Fruit fly (Drosophila melanogaster) whole organism, embryonic: ENCODE measurements around the gene Shaw.

ENCODE experiments used
- Abd-B ChIP-seq: fragments of 200-800 bp; sonication (Bioruptor generic); optimal IDR thresholded peaks from 2 replicates; lab custom pipeline; 2018; ENCODE audit warnings: missing biosample characterization, mild to moderate bottlenecking, missing genetic modification characterization, moderate library complexity
- Adf1 ChIP-seq: fragments of 200-800 bp; sonication (Bioruptor generic); IDR thresholded peaks from 2 replicates; pipeline ENCODE4 v1.3.6; 2022; ENCODE audit warnings: missing biosample characterization, missing genetic modification characterization
- Aef1 ChIP-seq: fragments of 200-800 bp; sonication (Bioruptor generic); IDR thresholded peaks from 3 replicates; pipeline ENCODE4 v1.3.6; 2022; ENCODE audit warnings: missing biosample characterization, missing genetic modification characterization
- Atf-2 ChIP-seq: fragments of 200-800 bp; sonication (Bioruptor generic); optimal IDR thresholded peaks from 2 replicates; lab custom pipeline; 2016; ENCODE audit warnings: missing biosample characterization, missing genetic modification characterization
- Awh ChIP-seq: fragments of 200-800 bp; sonication (Bioruptor generic); IDR thresholded peaks from 2 replicates; pipeline ENCODE4, ENCODE4 v1.3.6; 2022; ENCODE audit warnings: missing biosample characterization, missing genetic modification characterization
- Bgb ChIP-seq: fragments of 200-800 bp; sonication (Bioruptor generic); IDR thresholded peaks from 2 replicates; pipeline ENCODE4 v1.3.6; 2022; ENCODE audit warnings: missing biosample characterization, missing genetic modification characterization; ENCODE audit not compliant: partially characterized antibody
- C15 ChIP-seq: fragments of 200-800 bp; sonication (Bioruptor generic); IDR thresholded peaks from 3 replicates; pipeline ENCODE4 v1.3.6; 2022; ENCODE audit warnings: missing biosample characterization, missing genetic modification characterization
- CG10209 ChIP-seq: fragments of 200-800 bp; sonication (Bioruptor generic); optimal IDR thresholded peaks from 3 replicates; lab custom pipeline; 2017; ENCODE audit warnings: missing biosample characterization, mild to moderate bottlenecking, missing genetic modification characterization, missing genetic modification reagents
- CG1024 ChIP-seq: fragments of 200-800 bp; sonication (Bioruptor generic); IDR thresholded peaks from 2 replicates; pipeline ENCODE4 v1.3.6; 2022; ENCODE audit warnings: missing biosample characterization, missing genetic modification characterization
- CG10321 ChIP-seq: fragments of 200-800 bp; sonication (Bioruptor generic); IDR thresholded peaks from 2 replicates; pipeline ENCODE4 v1.3.6; 2022; ENCODE audit warnings: missing biosample characterization, missing genetic modification characterization
- CG11085 ChIP-seq: fragments of 200-800 bp; sonication (Bioruptor generic); IDR thresholded peaks from 2 replicates; pipeline ENCODE4 v1.3.6; 2022; ENCODE audit warnings: missing biosample characterization, missing genetic modification characterization
- CG11398 ChIP-seq: fragments of 200-800 bp; sonication (Bioruptor generic); optimal IDR thresholded peaks from 2 replicates; lab custom pipeline; 2016; ENCODE audit warnings: missing biosample characterization, missing genetic modification characterization
- CG12659 ChIP-seq: fragments of 200-800 bp; sonication (Bioruptor generic); optimal IDR thresholded peaks from 3 replicates; lab custom pipeline; 2017; ENCODE audit warnings: mild to moderate bottlenecking, missing biosample characterization, missing genetic modification reagents, missing genetic modification characterization
- CG13287 ChIP-seq: fragments of 200-800 bp; sonication (Bioruptor generic); IDR thresholded peaks from 2 replicates; pipeline ENCODE4 v1.3.6; 2022; ENCODE audit warnings: missing biosample characterization, missing genetic modification characterization; ENCODE audit not compliant: partially characterized antibody
- CG13296 ChIP-seq: fragments of 200-800 bp; sonication (Bioruptor generic); optimal IDR thresholded peaks from 3 replicates; lab custom pipeline; 2018; ENCODE audit warnings: missing biosample characterization, mild to moderate bottlenecking, missing genetic modification characterization
- CG13424 ChIP-seq: fragments of 200-800 bp; sonication (Bioruptor generic); optimal IDR thresholded peaks from 2 replicates; lab custom pipeline; 2019; ENCODE audit warnings: missing biosample characterization, mild to moderate bottlenecking, missing genetic modification characterization, moderate library complexity
- CG14050 ChIP-seq: fragments of 200-800 bp; sonication (Bioruptor generic); IDR thresholded peaks from 3 replicates; pipeline ENCODE4 v1.3.6; 2022; ENCODE audit warnings: missing biosample characterization, missing genetic modification characterization
- CG14860 ChIP-seq: fragments of 200-800 bp; sonication (Bioruptor generic); IDR thresholded peaks from 3 replicates; pipeline ENCODE4 v1.3.6; 2022; ENCODE audit warnings: missing biosample characterization, missing genetic modification characterization; ENCODE audit not compliant: partially characterized antibody
- CG15601 ChIP-seq: fragments of 200-800 bp; sonication (Bioruptor generic); optimal IDR thresholded peaks from 3 replicates; lab custom pipeline; 2019; ENCODE audit warnings: missing biosample characterization, mild to moderate bottlenecking, missing genetic modification characterization, moderate library complexity
- CG1647 ChIP-seq: fragments of 200-800 bp; sonication (Bioruptor generic); optimal IDR thresholded peaks from 3 replicates; lab custom pipeline; 2016; ENCODE audit warnings: missing biosample characterization, missing genetic modification characterization
- CG16813 ChIP-seq: fragments of 200-800 bp; sonication (Bioruptor generic); IDR thresholded peaks from 3 replicates; pipeline ENCODE4 v1.3.6; 2022; ENCODE audit warnings: missing biosample characterization, missing genetic modification characterization; ENCODE audit not compliant: partially characterized antibody
- CG30403 ChIP-seq: fragments of 200-800 bp; sonication (Bioruptor generic); optimal IDR thresholded peaks from 3 replicates; lab custom pipeline; 2016; ENCODE audit warnings: missing biosample characterization, missing genetic modification characterization
- CG32532 ChIP-seq: fragments of 200-800 bp; sonication (Bioruptor generic); IDR thresholded peaks from 2 replicates; pipeline ENCODE4 v1.3.6; 2022; ENCODE audit warnings: missing biosample characterization, missing genetic modification characterization
- CG32767 ChIP-seq: fragments of 200-800 bp; sonication (Bioruptor generic); IDR thresholded peaks from 2 replicates; pipeline ENCODE4 v1.3.6; 2022; ENCODE audit warnings: missing biosample characterization, missing genetic modification characterization
- CG4328 ChIP-seq: fragments of 200-800 bp; sonication (Bioruptor generic); optimal IDR thresholded peaks from 3 replicates; lab custom pipeline; 2017; ENCODE audit warnings: missing biosample characterization, missing genetic modification reagents, missing genetic modification characterization
- CG4360 ChIP-seq: fragments of 200-800 bp; sonication (Bioruptor generic); IDR thresholded peaks from 2 replicates; pipeline ENCODE4 v1.3.6; 2022; ENCODE audit warnings: missing biosample characterization, missing genetic modification characterization
- CG4617 ChIP-seq: fragments of 200-800 bp; sonication (Bioruptor generic); optimal IDR thresholded peaks from 3 replicates; lab custom pipeline; 2016; ENCODE audit warnings: missing biosample characterization, missing genetic modification characterization, borderline replicate concordance
- CG9727 ChIP-seq: fragments of 200-800 bp; sonication (Bioruptor generic); optimal IDR thresholded peaks from 3 replicates; lab custom pipeline; 2017; ENCODE audit warnings: missing biosample characterization, mild to moderate bottlenecking, missing genetic modification characterization
- H2.0 ChIP-seq: fragments of 200-800 bp; sonication (Bioruptor generic); IDR thresholded peaks from 2 replicates; pipeline ENCODE4 v1.3.6; 2022; ENCODE audit warnings: missing biosample characterization, missing genetic modification characterization
- HLH3B ChIP-seq: fragments of 200-800 bp; sonication (Bioruptor generic); IDR thresholded peaks from 2 replicates; pipeline ENCODE4 v1.3.6; 2022; ENCODE audit warnings: missing biosample characterization, missing genetic modification characterization
- Hr39 ChIP-seq: fragments of >200 bp; optimal IDR thresholded peaks from 2 replicates; lab custom pipeline; 2017
- Lim3 ChIP-seq: fragments of 200-800 bp; sonication (Bioruptor generic); IDR thresholded peaks from 2 replicates; pipeline ENCODE4 v1.3.6; 2022; ENCODE audit warnings: missing biosample characterization, missing genetic modification characterization
- Max ChIP-seq: fragments of 200-800 bp; sonication (Bioruptor generic); optimal IDR thresholded peaks from 2 replicates; lab custom pipeline; 2016; ENCODE audit warnings: missing biosample characterization, mild to moderate bottlenecking, missing genetic modification characterization
- NC2β ChIP-seq: fragments of 200-800 bp; sonication (Bioruptor generic); optimal IDR thresholded peaks from 2 replicates; lab custom pipeline; 2016; ENCODE audit warnings: missing biosample characterization, missing genetic modification characterization
- Ravus ChIP-seq: fragments of 200-800 bp; sonication (Bioruptor generic); IDR thresholded peaks from 2 replicates; pipeline ENCODE4 v1.3.6; 2022; ENCODE audit warnings: missing biosample characterization, missing genetic modification characterization
- Rfx ChIP-seq: fragments of 200-800 bp; sonication (Bioruptor generic); IDR thresholded peaks from 2 replicates; pipeline ENCODE4 v1.3.6; 2022; ENCODE audit warnings: missing biosample characterization, missing genetic modification characterization
- Rx ChIP-seq: fragments of 200-800 bp; sonication (Bioruptor generic); IDR thresholded peaks from 2 replicates; pipeline ENCODE4 v1.3.6; 2022; ENCODE audit warnings: missing biosample characterization, missing genetic modification characterization
- Taf1 ChIP-seq: fragments of 200-800 bp; sonication (Bioruptor generic); IDR thresholded peaks from 2 replicates; pipeline ENCODE4 v1.3.6; 2022; ENCODE audit warnings: missing biosample characterization, missing genetic modification characterization
- Usf ChIP-seq: fragments of 200-800 bp; sonication (Bioruptor generic); optimal IDR thresholded peaks from 2 replicates; lab custom pipeline; 2017; ENCODE audit warnings: missing genotype, missing biosample characterization, missing genetic modification characterization
- aop ChIP-seq: fragments of 200-800 bp; sonication (Bioruptor generic); IDR thresholded peaks from 2 replicates; pipeline ENCODE4 v1.3.6; 2022; ENCODE audit warnings: missing biosample characterization, missing genetic modification characterization
- ato ChIP-seq: fragments of 200-800 bp; sonication (Bioruptor generic); IDR thresholded peaks from 2 replicates; pipeline ENCODE4 v1.3.6; 2022; ENCODE audit warnings: missing biosample characterization, missing genetic modification characterization; ENCODE audit not compliant: partially characterized antibody
- esg ChIP-seq: fragments of 200-800 bp; sonication (Bioruptor generic); conservative IDR thresholded peaks from 2 replicates; pipeline ENCODE4 v1.3.6; 2022; ENCODE audit warnings: missing biosample characterization, missing genetic modification characterization
- hbn ChIP-seq: fragments of 200-800 bp; sonication (Bioruptor generic); IDR thresholded peaks from 2 replicates; pipeline ENCODE4 v1.3.6; 2022; ENCODE audit warnings: missing biosample characterization, missing genetic modification characterization; ENCODE audit not compliant: partially characterized antibody
- lov ChIP-seq, 2 experiments: fragments of 200-800 bp in 1 of 2; fragments of >200 bp in 1 of 2; sonication (Bioruptor generic) in 1 of 2; IDR thresholded peaks in 1 of 2; optimal IDR thresholded peaks in 1 of 2; 2 replicates in 1 of 2; 3 replicates in 1 of 2; pipeline versions ENCODE4 v1.3.6 to Lab custom; 2017 to 2022; ENCODE audit warnings: missing biosample characterization in 1 of 2, missing genetic modification characterization in 1 of 2
- nerfin-2 ChIP-seq: fragments of 200-800 bp; sonication (Bioruptor generic); IDR thresholded peaks from 2 replicates; pipeline ENCODE4 v1.3.6; 2022; ENCODE audit warnings: missing biosample characterization, missing genetic modification characterization; ENCODE audit not compliant: partially characterized antibody
- odd ChIP-seq: fragments of 200-800 bp; sonication (Bioruptor generic); optimal IDR thresholded peaks from 2 replicates; lab custom pipeline; 2017; ENCODE audit warnings: missing biosample characterization, mild to moderate bottlenecking, missing genetic modification characterization
- phol ChIP-seq: fragments of 200-800 bp; sonication (Bioruptor generic); optimal IDR thresholded peaks from 3 replicates; lab custom pipeline; 2018; ENCODE audit warnings: missing biosample characterization, mild to moderate bottlenecking, missing genetic modification characterization, moderate library complexity
- z ChIP-seq: fragments of 200-800 bp; sonication (Bioruptor generic); IDR thresholded peaks from 3 replicates; pipeline ENCODE4 v1.3.6; 2022; ENCODE audit warnings: missing biosample characterization, missing genetic modification characterization

Shaw gene

DNA sequence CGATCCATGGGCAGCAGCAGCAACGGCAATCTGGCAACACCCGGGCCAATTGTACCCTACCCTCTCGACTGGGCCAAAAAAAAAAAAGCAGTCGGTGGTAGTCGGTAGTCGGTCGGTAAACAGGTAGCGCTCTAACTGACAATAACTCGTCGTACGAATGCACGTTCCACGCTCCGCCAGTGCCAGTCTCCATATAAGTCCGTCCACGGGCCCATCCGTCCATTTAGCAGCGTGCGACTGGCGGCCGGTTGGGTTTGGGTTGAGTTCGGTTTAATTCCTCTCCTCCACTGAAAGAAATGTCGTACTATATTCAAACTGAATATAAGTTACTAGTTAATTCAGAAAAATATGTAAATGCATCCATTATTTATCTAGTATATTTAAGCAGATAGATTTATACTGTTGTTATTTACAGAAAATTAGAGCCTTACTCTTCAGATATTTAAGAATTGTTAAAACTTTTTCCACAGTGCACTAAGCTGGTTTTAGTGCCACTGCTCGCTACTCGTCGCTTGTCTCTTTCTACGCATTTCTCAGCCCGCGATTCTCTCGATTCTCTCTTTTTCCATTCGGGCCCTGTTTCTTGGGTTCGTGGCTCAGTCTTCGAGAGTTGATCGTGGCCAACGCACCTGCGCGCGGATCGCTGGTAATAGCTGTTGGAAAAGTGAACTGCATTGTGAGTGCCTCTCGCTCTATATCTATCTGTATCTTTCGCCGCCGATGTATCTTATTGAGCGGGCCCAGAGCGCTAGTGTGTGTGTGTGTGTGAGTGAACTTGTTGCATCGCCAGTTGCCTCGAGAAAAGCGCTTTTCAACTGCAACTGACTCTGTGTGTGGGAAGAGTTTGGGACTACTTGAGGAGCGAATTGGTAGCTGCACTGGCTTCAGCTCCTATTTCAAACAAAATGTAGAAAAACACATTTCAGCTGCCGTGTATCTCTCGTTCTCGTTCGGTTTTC, 53.4 kb downstream of the Shaw start, which contains the start of gene bowl (continued):
- TF ChIP-seq CG30403 (GFP tag; lab: Kevin White, UChicago) (peak; percentile 98), CG12659 (GFP tag; lab: Kevin White, UChicago) (peak; percentile 97), Max (GFP tag; lab: Kevin White, UChicago) (peak; percentile 92), CG13287 (GFP tag; lab: Robert Waterston, UW) (no peak), Rfx (GFP tag; lab: Robert Waterston, UW) (peak; percentile 97), C15 (peak; percentile 85; the same call in 2 of the 3 replicates), CG10321 (GFP tag; lab: Robert Waterston, UW) (peak; percentile 77), CG32767 (GFP tag; lab: Robert Waterston, UW) (peak; percentile 97), CG10209 (peak; percentile 96), Rx (GFP tag; lab: Robert Waterston, UW) (peak; percentile 86), CG13424 (peak; percentile 91), Awh (GFP tag; lab: Robert Waterston, UW) (peak; percentile 97), CG32532 (GFP tag; lab: Robert Waterston, UW) (peak; percentile 96), lov (optimal IDR thresholded peaks at IDR 0.05; lab: Kevin White, UChicago) (no peak), lov (GFP tag; IDR thresholded peaks at IDR 0.05; lab: Robert Waterston, UW) (peak; percentile 96), z (GFP tag; lab: Robert Waterston, UW) (peak; percentile 68; the same call in 2 of the 3 replicates), Adf1 (GFP tag; lab: Robert Waterston, UW) (peak; percentile 79), esg (peak; percentile 97), Lim3 (GFP tag; lab: Robert Waterston, UW) (peak; percentile 82), Abd-B (GFP tag; lab: Kevin White, UChicago) (peak; percentile 84), CG11085 (GFP tag; lab: Robert Waterston, UW) (peak; percentile 89), Hr39 (lab: Kevin White, UChicago) (no peak), Aef1 (GFP tag; lab: Robert Waterston, UW) (peak; percentile 92), ato (GFP tag; lab: Robert Waterston, UW) (no peak), CG14860 (GFP tag; lab: Robert Waterston, UW) (no peak), CG14050 (GFP tag; lab: Robert Waterston, UW) (peak; percentile 95), CG1024 (peak; percentile 93), CG9727 (peak; percentile 97), nerfin-2 (GFP tag; lab: Robert Waterston, UW) (no peak), Taf1 (GFP tag; lab: Robert Waterston, UW) (peak; percentile 79), odd (GFP tag; lab: Kevin White, UChicago) (peak; percentile 92), CG15601 (tag; lab: Kevin White, UChicago) (peak; percentile 96), CG4360 (GFP tag; lab: Robert Waterston, UW) (peak; percentile 82), CG1647 (GFP tag; lab: Kevin White, UChicago) (peak; percentile 79), Ravus (GFP tag; lab: Robert Waterston, UW) (peak; percentile 82), CG13296 (GFP tag; lab: Kevin White, UChicago) (peak; percentile 86), H2.0 (GFP tag; lab: Robert Waterston, UW) (peak; percentile 96), CG11398 (GFP tag; lab: Kevin White, UChicago) (peak; percentile 89), aop (GFP tag; lab: Robert Waterston, UW) (no peak), Atf-2 (GFP tag; lab: Kevin White, UChicago) (peak; percentile 94), hbn (no peak), CG4328 (GFP tag; lab: Kevin White, UChicago) (peak; percentile 73), phol (tag; lab: Kevin White, UChicago) (peak; percentile 93), CG16813 (GFP tag; lab: Robert Waterston, UW) (no peak), Usf (GFP tag; lab: Kevin White, UChicago) (peak; percentile 92), Bgb (GFP tag; lab: Robert Waterston, UW) (peak; percentile 41; the same call in 1 of the 2 replicates), HLH3B (GFP tag; lab: Robert Waterston, UW) (peak; percentile 96), CG4617 (peak; percentile 94), NC2β (peak; percentile 94)
